Fruit fly (Drosophila melanogaster) Kc167 (cell line): ENCODE measurements around the gene CG4332.
"Not testable (repeated sequence)": the region's sequence is repeated elsewhere in the genome, so short reads cannot be mapped to it uniquely, and the experiment has no call there.

Experiments
- Myc ChIP-seq: fragments of >200 bp; optimal IDR thresholded peaks from 2 replicates; lab custom pipeline; 2017; ENCODE audit warnings: missing external identifiers
- Sin3A ChIP-seq: fragments of >200 bp; optimal IDR thresholded peaks from 2 replicates; lab custom pipeline; 2018; ENCODE audit warnings: missing external identifiers
- h ChIP-seq: fragments of >200 bp; optimal IDR thresholded peaks from 3 replicates; lab custom pipeline; 2018; ENCODE audit warnings: missing external identifiers
- insv ChIP-seq: fragments of >200 bp; optimal IDR thresholded peaks from 3 replicates; lab custom pipeline; 2018; ENCODE audit warnings: missing external identifiers
- psq ChIP-seq: fragments of >200 bp; optimal IDR thresholded peaks from 2 replicates; lab custom pipeline; 2017; ENCODE audit warnings: missing external identifiers
- ttk ChIP-seq: sonication (Bioruptor generic); optimal IDR thresholded peaks from 2 replicates; lab custom pipeline; 2017; ENCODE audit warnings: missing external identifiers

The CG4332 gene

dm6 chrX:13172865-13173264, 18.0 kb downstream of the CG4332 start:
- TF ChIP-seq Sin3A (lab: Kevin White, UChicago) (no peak), psq (lab: Kevin White, UChicago) (no peak), insv (lab: Kevin White, UChicago) (no peak), ttk (lab: Kevin White, UChicago) (no peak), h (lab: Kevin White, UChicago) (no peak)

- TF ChIP-seq psq, Sin3A, h (lab: Kevin White, UChicago): not testable (repeated sequence)
These were observed 22.9 kb downstream of the CG4332 start, which contains the start of gene CG32640 for dm6 chrX:13177720-13178119. Gene CG32640 (plus strand): TSS chrX:13178005.

dm6 chrX:13184178-13184577, 29.3 kb downstream of the CG4332 start, which contains the start of gene CG32641:
Gene CG32641 (plus strand): TSS chrX:13184478.
- not testable (repeated sequence) for TF ChIP-seq Sin3A, h, insv (lab: Kevin White, UChicago)

DNA sequence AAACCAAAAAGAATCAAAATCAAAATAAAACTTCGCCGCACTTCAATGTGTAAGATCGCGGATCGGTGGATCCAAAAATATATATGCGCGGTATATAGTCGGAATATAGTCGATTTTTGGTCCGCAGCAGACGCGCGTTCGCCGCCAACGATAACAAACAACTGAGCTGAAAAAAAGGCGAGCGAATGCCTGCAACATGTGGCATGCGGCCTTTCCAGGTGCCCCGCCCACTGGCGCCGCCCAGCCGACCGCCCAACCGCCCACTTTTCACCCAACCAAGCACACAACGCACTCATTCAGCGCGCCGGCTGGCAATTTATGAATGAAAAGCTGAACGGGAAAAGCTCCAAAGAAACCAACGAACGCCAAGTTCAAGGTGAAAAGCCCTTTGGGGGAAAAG, 34.2 kb downstream of the CG4332 start, which contains the start of gene Lgr4:
Lgr4 (minus strand) TSS at position 133 of the 400 bp plus-strand sequence.
- no peak for TF ChIP-seq Myc (lab: Kevin White, UChicago)
- TF ChIP-seq ttk (lab: Kevin White, UChicago), result no peak

- TF ChIP-seq insv (lab: Kevin White, UChicago) (no peak), Sin3A (lab: Kevin White, UChicago) (no peak), psq (lab: Kevin White, UChicago) (no peak), h (lab: Kevin White, UChicago) (no peak), ttk (lab: Kevin White, UChicago) (no peak), Myc (lab: Kevin White, UChicago) (no peak)
These were observed 36.9 kb downstream of the CG4332 start, which contains the start of gene CG12723 for dm6 chrX:13191783-13192182. Gene CG12723 (minus strand): TSS chrX:13191883.

DNA sequence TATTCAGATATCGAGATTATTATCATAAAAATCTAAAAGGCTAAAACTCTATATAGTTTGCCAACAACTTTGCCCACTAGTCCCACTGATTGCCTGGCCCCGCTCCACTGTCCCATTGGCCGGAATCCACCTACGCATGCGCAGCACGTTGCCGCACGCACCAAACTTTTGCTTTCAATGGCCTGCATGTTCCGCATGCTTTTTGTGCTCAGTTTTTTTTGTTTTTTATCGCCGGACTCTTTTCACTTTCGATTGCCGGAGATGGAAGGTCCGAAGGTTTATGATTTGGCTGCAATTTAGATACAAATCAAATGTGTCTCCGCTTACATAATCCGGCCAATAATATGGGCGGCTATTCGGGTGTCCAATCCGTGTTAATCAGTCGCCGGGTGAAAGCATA, 37.4 kb downstream of the CG4332 start:
- TF ChIP-seq h (lab: Kevin White, UChicago), result no peak
- TF ChIP-seq insv (lab: Kevin White, UChicago), result no peak
- no peak for TF ChIP-seq Myc (lab: Kevin White, UChicago)
- no peak for TF ChIP-seq psq (lab: Kevin White, UChicago)
- no peak for TF ChIP-seq Sin3A (lab: Kevin White, UChicago)
- TF ChIP-seq ttk (lab: Kevin White, UChicago), result no peak

DNA sequence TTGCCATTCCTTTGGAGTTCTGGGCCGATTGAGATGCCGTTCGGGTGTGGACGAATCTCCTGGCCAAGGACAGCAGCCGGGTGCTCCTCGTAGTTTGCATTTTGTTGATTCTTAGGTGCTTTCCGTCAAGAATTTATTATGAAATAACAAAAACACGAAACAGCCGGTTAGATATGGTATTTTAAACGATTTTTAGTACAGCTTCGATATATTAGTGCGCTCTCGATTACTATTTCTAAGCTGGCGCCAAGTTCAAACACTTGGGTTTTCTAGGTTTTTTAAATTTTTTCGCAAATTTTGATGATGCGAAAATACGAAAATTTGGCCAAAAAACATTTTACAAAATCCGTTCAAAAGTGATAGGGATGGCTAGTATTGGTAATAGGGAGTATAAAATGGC, 39.4 kb downstream of the CG4332 start, which contains the start of gene Coq5:
Coq5 (minus strand) TSS at position 303 of the 400 bp plus-strand sequence.
- no peak for TF ChIP-seq Sin3A (lab: Kevin White, UChicago)
- TF ChIP-seq Myc (lab: Kevin White, UChicago), result no peak
- TF ChIP-seq psq (lab: Kevin White, UChicago), result no peak

dm6 chrX:13202162-13202561, 47.3 kb downstream of the CG4332 start, which contains the start of gene CG44437:
Gene CG44437 (minus strand): TSS chrX:13202262.
- TF ChIP-seq ttk (lab: Kevin White, UChicago) (no peak), Sin3A (lab: Kevin White, UChicago) (no peak), h (lab: Kevin White, UChicago) (no peak), psq (lab: Kevin White, UChicago) (no peak), Myc (lab: Kevin White, UChicago) (no peak), insv (lab: Kevin White, UChicago) (no peak)

DNA sequence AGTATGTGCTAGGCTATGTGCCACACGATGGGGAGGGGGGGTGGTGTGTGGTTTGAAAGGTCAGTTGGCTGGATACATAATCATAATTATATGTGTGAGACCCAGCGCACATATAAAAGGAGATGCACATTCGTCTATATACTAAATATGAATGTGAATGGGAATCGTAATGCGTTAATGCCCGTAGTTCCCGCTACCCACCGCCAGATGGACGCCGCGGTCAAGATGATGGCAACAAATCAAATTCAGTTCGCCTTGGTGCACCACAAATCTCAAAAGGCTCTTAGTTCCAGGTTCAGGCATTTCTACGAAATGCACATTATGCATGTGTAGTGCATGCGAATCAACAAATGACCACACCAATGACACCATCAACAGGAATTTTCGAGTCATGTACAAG, 49.9 kb downstream of the CG4332 start:
- no peak for TF ChIP-seq ttk (lab: Kevin White, UChicago)
- no peak for TF ChIP-seq Sin3A (lab: Kevin White, UChicago)
- no peak for TF ChIP-seq insv (lab: Kevin White, UChicago)
- TF ChIP-seq h (lab: Kevin White, UChicago), result no peak
- no peak for TF ChIP-seq psq (lab: Kevin White, UChicago)
- TF ChIP-seq Myc (lab: Kevin White, UChicago), result no peak
